Worm (Caenorhabditis elegans) whole organism, midembryonic: ENCODE measurements around the gene rps-18.

Source experiments
- flt-1 ChIP-seq: fragments of 200-800 bp; sonication (Bioruptor generic); IDR thresholded peaks from 2 replicates; pipeline ENCODE4 v1.3.6; 2022; ENCODE audit warnings: missing genetic modification characterization, missing compliant biosample characterization
- klf-2 ChIP-seq: fragments of 200-800 bp; sonication (Bioruptor generic); conservative IDR thresholded peaks from 2 replicates; pipeline ENCODE4 v1.3.6; 2022; ENCODE audit warnings: missing genetic modification reagents, missing genetic modification characterization, missing compliant biosample characterization
- med-1 ChIP-seq: sonication (generic microtip); optimal IDR thresholded peaks from 2 replicates; lab custom pipeline; 2017; ENCODE audit warnings: missing genetic modification characterization, mild to moderate bottlenecking, missing compliant biosample characterization, antibody characterized with exemption, missing genetic modification reagents; ENCODE audit not compliant: insufficient read depth
- ref-1 ChIP-seq: fragments of 200-800 bp; sonication (Bioruptor generic); conservative IDR thresholded peaks from 2 replicates; pipeline ENCODE4 v1.3.6; 2022; ENCODE audit warnings: missing genetic modification reagents, missing genetic modification characterization, missing compliant biosample characterization
- tab-1 ChIP-seq: fragments of 200-800 bp; sonication (Bioruptor generic); IDR thresholded peaks from 2 replicates; pipeline ENCODE4 v1.3.6; 2022; ENCODE audit warnings: missing genetic modification characterization, missing compliant biosample characterization
- ztf-23 ChIP-seq: fragments of 200-800 bp; sonication (Bioruptor generic); IDR thresholded peaks from 2 replicates; pipeline ENCODE4 v1.3.6; 2022; ENCODE audit warnings: missing genetic modification reagents, missing genetic modification characterization, missing compliant biosample characterization
- ztf-29 ChIP-seq: fragments of 200-800 bp; sonication (Bioruptor generic); IDR thresholded peaks from 2 replicates; pipeline ENCODE4 v1.3.6; 2022; ENCODE audit warnings: missing genetic modification reagents, missing genetic modification characterization, missing compliant biosample characterization

- TF ChIP-seq ref-1 (GFP tag; lab: Robert Waterston, UW): no peak
- TF ChIP-seq tab-1 (GFP tag; lab: Robert Waterston, UW): no peak
- no peak for TF ChIP-seq med-1
- TF ChIP-seq ztf-29: no peak
- TF ChIP-seq flt-1 (GFP tag; lab: Robert Waterston, UW): no peak
- no peak for TF ChIP-seq klf-2 (GFP tag; lab: Robert Waterston, UW)
- no peak for TF ChIP-seq ztf-23 (GFP tag; lab: Robert Waterston, UW)
Observed at ce11 chrIV:14799186-14799585, 26.3 kb upstream of the rps-18 start, which contains the start of gene Y57G11C.14.
